Worm (Caenorhabditis elegans): ENCODE data around the gene par-3.

- TF ChIP-seq nfya-1 (tag; optimal IDR thresholded peaks at IDR 0.05; ENCODE audit: borderline replicate concordance, insufficient read depth) (no peak), sea-2 (GFP tag; IDR thresholded peaks at IDR 0.05) (no peak), unc-62 (GFP tag; optimal IDR thresholded peaks at IDR 0.05) (no peak), attf-5 (GFP tag; optimal IDR thresholded peaks at IDR 0.05) (no peak), snpc-4 (GFP tag; optimal IDR thresholded peaks at IDR 0.05) (no peak), snpc-4 (tag; optimal IDR thresholded peaks at IDR 0.05) (no peak), ztf-22 (GFP tag; optimal IDR thresholded peaks at IDR 0.05) (no peak), rpc-1 (optimal IDR thresholded peaks at IDR 0.05) (no peak), rpc-1 (tag; optimal IDR thresholded peaks at IDR 0.05) (no peak), C06A6.2 (GFP tag; conservative IDR thresholded peaks at IDR 0.05) (no peak), C17E4.6 (GFP tag; IDR thresholded peaks at IDR 0.05) (no peak), nfyb-1 (GFP tag; IDR thresholded peaks at IDR 0.05) (no peak), attf-6 (GFP tag; IDR thresholded peaks at IDR 0.05) (no peak), Y95B8A.8 (GFP tag; IDR thresholded peaks at IDR 0.05) (no peak)
These were observed 29.7 kb downstream of the par-3 start, which contains the start of gene B0336.13 for ce11 chrIII:5693736-5694135.
